Fruit fly (Drosophila melanogaster) whole organism, embryonic: ENCODE measurements around the gene tai.

Experiments
- CG12071 ChIP-seq: fragments of 200-800 bp; sonication (Bioruptor generic); optimal IDR thresholded peaks from 3 replicates; lab custom pipeline; 2018; ENCODE audit warnings: missing biosample characterization, mild to moderate bottlenecking, missing genetic modification characterization
- CG17385 ChIP-seq: fragments of 200-800 bp; sonication (Bioruptor generic); optimal IDR thresholded peaks from 3 replicates; lab custom pipeline; 2018; ENCODE audit warnings: missing biosample characterization, mild to moderate bottlenecking, missing genetic modification characterization
- CrebB ChIP-seq: fragments of 200-800 bp; sonication (Bioruptor generic); optimal IDR thresholded peaks from 3 replicates; lab custom pipeline; 2018; ENCODE audit warnings: missing biosample characterization, mild to moderate bottlenecking, missing genetic modification characterization
- ham ChIP-seq: fragments of 200-800 bp; sonication (Bioruptor generic); IDR thresholded peaks from 2 replicates; pipeline ENCODE4 v1.3.6; 2022; ENCODE audit warnings: missing biosample characterization, missing genetic modification characterization

- TF ChIP-seq ham (GFP tag; lab: Robert Waterston, UW), result no peak
- no peak for TF ChIP-seq CrebB (tag; lab: Kevin White, UChicago)
- no peak for TF ChIP-seq CG17385 (GFP tag; lab: Kevin White, UChicago)
- TF ChIP-seq CG12071, result no peak
These were observed 22.7 kb downstream of the tai start for dm6 chr2L:9189272-9189671.
